Worm (Caenorhabditis elegans): Measurements from ENCODE around the gene pals-34.

The pals-34 gene

DNA sequence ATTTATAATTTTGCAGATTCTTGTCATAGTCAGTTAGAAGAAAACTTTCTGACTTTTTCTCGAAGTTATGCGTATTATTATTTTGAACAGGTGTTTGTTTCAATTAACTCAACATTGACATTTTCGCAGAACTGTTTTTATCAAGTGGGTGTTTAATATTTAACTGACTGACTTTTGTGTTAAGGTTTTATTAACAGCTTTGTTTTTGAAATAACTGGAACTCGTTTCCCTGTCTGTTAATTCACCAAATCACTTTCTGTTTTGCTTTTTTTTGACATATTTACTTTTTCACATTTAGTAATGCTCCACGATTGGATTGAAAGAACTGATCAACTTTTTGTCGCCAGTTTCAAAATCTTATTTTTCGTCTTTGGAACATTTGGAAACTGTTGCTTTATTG is 30.8 kb downstream of the pals-34 start, which contains the start of gene srsx-7:
srsx-7 (plus strand) TSS at position 301 of the 400 bp plus-strand sequence.
- no peak for TF ChIP-seq egl-27 (tag; optimal IDR thresholded peaks at IDR 0.05)
- TF ChIP-seq ztf-7 (tag; optimal IDR thresholded peaks at IDR 0.05): no peak
- no peak for TF ChIP-seq zip-11 (GFP tag; IDR thresholded peaks at IDR 0.05)
- TF ChIP-seq T20F7.1 (GFP tag; optimal IDR thresholded peaks at IDR 0.05): no peak
- TF ChIP-seq mep-1 (tag; optimal IDR thresholded peaks at IDR 0.05): no peak
- TF ChIP-seq attf-4 (tag; optimal IDR thresholded peaks at IDR 0.05): no peak
- TF ChIP-seq skn-1 (tag; optimal IDR thresholded peaks at IDR 0.05): no peak
- TF ChIP-seq ceh-20 (GFP tag; IDR thresholded peaks at IDR 0.05): no peak

ce11 chrV:7908431-7908830 is 47.9 kb downstream of the pals-34 start:
- TF ChIP-seq nhr-41 (GFP tag; IDR thresholded peaks at IDR 0.05): no peak
- TF ChIP-seq daf-16 (GFP tag; optimal IDR thresholded peaks at IDR 0.05): peak in 1 of 2 experiments; percentile 94
- TF ChIP-seq daf-16 (tag; optimal IDR thresholded peaks at IDR 0.05): no peak
- no peak for TF ChIP-seq egl-27 (tag; optimal IDR thresholded peaks at IDR 0.05)
- TF ChIP-seq sdz-12 (GFP tag; optimal IDR thresholded peaks at IDR 0.05): no peak

Data from whole organism, L4 larva.